Fruit fly (Drosophila melanogaster) whole organism, embryonic: ENCODE data around the gene Zpr1.
A peak's percentile ranks its signal among the peaks of the same experiment; 100 is the strongest.

ENCODE experiments used
- ATbp ChIP-seq: fragments of 200-800 bp; sonication (Bioruptor generic); optimal IDR thresholded peaks from 2 replicates; lab custom pipeline; 2017; ENCODE audit warnings: missing biosample characterization, mild to moderate bottlenecking, missing genetic modification characterization, missing genetic modification reagents
- Aef1 ChIP-seq: fragments of 200-800 bp; sonication (Bioruptor generic); IDR thresholded peaks from 3 replicates; pipeline ENCODE4 v1.3.6; 2022; ENCODE audit warnings: missing biosample characterization, missing genetic modification characterization
- Atf3 ChIP-seq: fragments of 200-800 bp; sonication (Bioruptor generic); optimal IDR thresholded peaks from 3 replicates; lab custom pipeline; 2016; ENCODE audit warnings: missing biosample characterization, missing genetic modification characterization
- Awh ChIP-seq: fragments of 200-800 bp; sonication (Bioruptor generic); IDR thresholded peaks from 2 replicates; pipeline ENCODE4, ENCODE4 v1.3.6; 2022; ENCODE audit warnings: missing biosample characterization, missing genetic modification characterization
- BEAF-32 ChIP-seq: fragments of 200-800 bp; sonication (Bioruptor generic); optimal IDR thresholded peaks from 3 replicates; lab custom pipeline; 2017; ENCODE audit warnings: missing biosample characterization, missing genetic modification characterization, mild to moderate bottlenecking, moderate library complexity, missing genetic modification reagents
- Bdp1 ChIP-seq: fragments of 200-800 bp; sonication (Bioruptor generic); optimal IDR thresholded peaks from 3 replicates; lab custom pipeline; 2016; ENCODE audit warnings: missing biosample characterization, missing genetic modification characterization
- CG10431 ChIP-seq: fragments of 200-800 bp; sonication (Bioruptor generic); optimal IDR thresholded peaks from 3 replicates; lab custom pipeline; 2018; ENCODE audit warnings: missing biosample characterization, mild to moderate bottlenecking, missing genetic modification characterization
- CG10543 ChIP-seq: fragments of 200-800 bp; sonication (Bioruptor generic); optimal IDR thresholded peaks from 3 replicates; lab custom pipeline; 2017; ENCODE audit warnings: missing biosample characterization, mild to moderate bottlenecking, missing genetic modification characterization, moderate library complexity
- CG12071 ChIP-seq: fragments of 200-800 bp; sonication (Bioruptor generic); optimal IDR thresholded peaks from 3 replicates; lab custom pipeline; 2018; ENCODE audit warnings: missing biosample characterization, mild to moderate bottlenecking, missing genetic modification characterization
- CG12769 ChIP-seq: fragments of 200-800 bp; sonication (Bioruptor generic); optimal IDR thresholded peaks from 2 replicates; lab custom pipeline; 2019; ENCODE audit warnings: missing biosample characterization, mild to moderate bottlenecking, missing genetic modification characterization, moderate library complexity
- CG13296 ChIP-seq: fragments of 200-800 bp; sonication (Bioruptor generic); optimal IDR thresholded peaks from 3 replicates; lab custom pipeline; 2018; ENCODE audit warnings: missing biosample characterization, mild to moderate bottlenecking, missing genetic modification characterization
- CG13894 ChIP-seq: fragments of 200-800 bp; sonication (Bioruptor generic); optimal IDR thresholded peaks from 3 replicates; lab custom pipeline; 2018; ENCODE audit warnings: missing biosample characterization, mild to moderate bottlenecking, missing genetic modification characterization, moderate library complexity
- CG14050 ChIP-seq: fragments of 200-800 bp; sonication (Bioruptor generic); IDR thresholded peaks from 3 replicates; pipeline ENCODE4 v1.3.6; 2022; ENCODE audit warnings: missing biosample characterization, missing genetic modification characterization
- CG14667 ChIP-seq: fragments of 200-800 bp; sonication (Bioruptor generic); IDR thresholded peaks from 2 replicates; pipeline ENCODE4 v1.3.6; 2022; ENCODE audit warnings: missing biosample characterization, missing genetic modification characterization
- CG15601 ChIP-seq: fragments of 200-800 bp; sonication (Bioruptor generic); optimal IDR thresholded peaks from 3 replicates; lab custom pipeline; 2019; ENCODE audit warnings: missing biosample characterization, mild to moderate bottlenecking, missing genetic modification characterization, moderate library complexity
- CG17385 ChIP-seq: fragments of 200-800 bp; sonication (Bioruptor generic); optimal IDR thresholded peaks from 3 replicates; lab custom pipeline; 2018; ENCODE audit warnings: missing biosample characterization, mild to moderate bottlenecking, missing genetic modification characterization
- CG17568 ChIP-seq: fragments of 200-800 bp; sonication (Bioruptor generic); optimal IDR thresholded peaks from 2 replicates; lab custom pipeline; 2018; ENCODE audit warnings: missing biosample characterization, mild to moderate bottlenecking, missing genetic modification characterization, moderate library complexity
- CG18599 ChIP-seq: fragments of 200-800 bp; sonication (Bioruptor generic); optimal IDR thresholded peaks from 3 replicates; lab custom pipeline; 2017; ENCODE audit warnings: missing biosample characterization, missing genetic modification characterization, mild to moderate bottlenecking, moderate library complexity, missing genetic modification reagents
- CG3065 ChIP-seq: fragments of 200-800 bp; sonication (Bioruptor generic); optimal IDR thresholded peaks from 2 replicates; lab custom pipeline; 2016; ENCODE audit warnings: missing biosample characterization, missing genetic modification characterization
- CG31441 ChIP-seq: fragments of 200-800 bp; sonication (Bioruptor generic); IDR thresholded peaks from 2 replicates; pipeline ENCODE4 v1.3.6; 2022; ENCODE audit warnings: missing biosample characterization, missing genetic modification characterization
- CG3838 ChIP-seq: fragments of 200-800 bp; sonication (Bioruptor generic); optimal IDR thresholded peaks from 3 replicates; lab custom pipeline; 2016; ENCODE audit warnings: missing biosample characterization, missing genetic modification characterization
- CG3847 ChIP-seq: fragments of 200-800 bp; sonication (Bioruptor generic); IDR thresholded peaks from 2 replicates; pipeline ENCODE4 v1.3.6; 2022; ENCODE audit warnings: missing biosample characterization, missing genetic modification characterization
- CG5180 ChIP-seq: fragments of 200-800 bp; sonication (Bioruptor generic); optimal IDR thresholded peaks from 3 replicates; lab custom pipeline; 2017; ENCODE audit warnings: missing biosample characterization, missing genetic modification characterization, mild to moderate bottlenecking, moderate library complexity, missing genetic modification reagents
- CG6254 ChIP-seq: fragments of 200-800 bp; sonication (Bioruptor generic); optimal IDR thresholded peaks from 3 replicates; lab custom pipeline; 2017; ENCODE audit warnings: mild to moderate bottlenecking, missing biosample characterization, missing genetic modification reagents, missing genetic modification characterization
- CG9876 ChIP-seq: fragments of 200-800 bp; sonication (Bioruptor generic); optimal IDR thresholded peaks from 2 replicates; lab custom pipeline; 2016; ENCODE audit warnings: missing biosample characterization, missing genetic modification characterization
- Deaf1 ChIP-seq: fragments of 200-800 bp; optimal IDR thresholded peaks from 3 replicates; lab custom pipeline; 2019; ENCODE audit warnings: missing biosample characterization, mild to moderate bottlenecking, missing genetic modification characterization, moderate library complexity
- Eip74EF ChIP-seq, 2 experiments: fragments of 200-800 bp in 1 of 2; fragments of >200 bp in 1 of 2; sonication (Bioruptor generic) in 1 of 2; optimal IDR thresholded peaks; 2 replicates each; lab custom pipeline; 2017 to 2019; ENCODE audit warnings: missing biosample characterization in 2 of 2, missing genetic modification characterization in 2 of 2, mild to moderate bottlenecking in 1 of 2, moderate library complexity in 1 of 2
- HHEX ChIP-seq: fragments of 200-800 bp; sonication (Bioruptor generic); optimal IDR thresholded peaks from 3 replicates; lab custom pipeline; 2017; ENCODE audit warnings: missing biosample characterization, mild to moderate bottlenecking, missing genetic modification characterization, missing genetic modification reagents
- HLH4C ChIP-seq: fragments of 200-800 bp; sonication (Bioruptor generic); IDR thresholded peaks from 3 replicates; pipeline ENCODE4 v1.3.6; 2022; ENCODE audit warnings: missing biosample characterization, missing genetic modification characterization; ENCODE audit not compliant: partially characterized antibody
- Jarid2 ChIP-seq: fragments of 200-800 bp; sonication (Bioruptor generic); optimal IDR thresholded peaks from 3 replicates; lab custom pipeline; 2017; ENCODE audit warnings: mild to moderate bottlenecking, missing biosample characterization, missing genetic modification reagents, missing genetic modification characterization
- MBD-R2 ChIP-seq: fragments of 200-800 bp; sonication (Bioruptor generic); IDR thresholded peaks from 2 replicates; pipeline ENCODE4 v1.3.6; 2022; ENCODE audit warnings: missing biosample characterization, missing genetic modification characterization
- Meics ChIP-seq: fragments of 200-800 bp; sonication (Bioruptor generic); optimal IDR thresholded peaks from 2 replicates; lab custom pipeline; 2017; ENCODE audit warnings: missing biosample characterization, mild to moderate bottlenecking, missing genetic modification characterization
- NFAT ChIP-seq: fragments of 200-800 bp; sonication (Bioruptor generic); IDR thresholded peaks from 2 replicates; pipeline ENCODE4 v1.3.6; 2022; ENCODE audit warnings: missing biosample characterization, missing genetic modification characterization
- Nf-YC ChIP-seq: fragments of 200-800 bp; optimal IDR thresholded peaks from 3 replicates; lab custom pipeline; 2019; ENCODE audit warnings: missing biosample characterization, mild to moderate bottlenecking, missing genetic modification characterization, moderate library complexity
- Optix ChIP-seq: fragments of 200-800 bp; sonication (Bioruptor generic); IDR thresholded peaks from 3 replicates; pipeline ENCODE4 v1.3.6; 2022; ENCODE audit warnings: missing biosample characterization, missing genetic modification characterization
- PHDP ChIP-seq: fragments of 200-800 bp; sonication (Bioruptor generic); optimal IDR thresholded peaks from 3 replicates; lab custom pipeline; 2018; ENCODE audit warnings: missing biosample characterization, mild to moderate bottlenecking, missing genetic modification characterization, moderate library complexity
- Rfx ChIP-seq: fragments of 200-800 bp; sonication (Bioruptor generic); IDR thresholded peaks from 2 replicates; pipeline ENCODE4 v1.3.6; 2022; ENCODE audit warnings: missing biosample characterization, missing genetic modification characterization
- Ssrp ChIP-seq: fragments of 200-800 bp; sonication (Bioruptor generic); optimal IDR thresholded peaks from 2 replicates; lab custom pipeline; 2018; ENCODE audit warnings: missing biosample characterization, mild to moderate bottlenecking, missing genetic modification characterization, moderate library complexity
- ap ChIP-seq: fragments of 200-800 bp; sonication (Bioruptor generic); IDR thresholded peaks from 2 replicates; pipeline ENCODE4 v1.3.6; 2022; ENCODE audit warnings: missing biosample characterization, missing genetic modification characterization
- bcd ChIP-seq: fragments of 200-800 bp; sonication (Bioruptor generic); optimal IDR thresholded peaks from 2 replicates; lab custom pipeline; 2017; ENCODE audit warnings: missing biosample characterization, mild to moderate bottlenecking, missing genetic modification characterization
- chinmo ChIP-seq: fragments of 200-800 bp; sonication (Bioruptor generic); IDR thresholded peaks from 4 replicates; pipeline ENCODE4 v1.3.6; 2022; ENCODE audit warnings: missing biosample characterization, missing genetic modification characterization; ENCODE audit not compliant: partially characterized antibody
- ci ChIP-seq: fragments of 200-800 bp; sonication (Bioruptor generic); IDR thresholded peaks from 3 replicates; pipeline ENCODE4 v1.3.6; 2022; ENCODE audit warnings: missing biosample characterization, missing genetic modification characterization
- dmrt99B ChIP-seq: fragments of 200-800 bp; sonication (Bioruptor generic); optimal IDR thresholded peaks from 2 replicates; lab custom pipeline; 2018; ENCODE audit warnings: missing biosample characterization, mild to moderate bottlenecking, missing genetic modification characterization, moderate library complexity
- fd64A ChIP-seq: fragments of 200-800 bp; sonication (Bioruptor generic); optimal IDR thresholded peaks from 3 replicates; lab custom pipeline; 2018; ENCODE audit warnings: missing biosample characterization, mild to moderate bottlenecking, missing genetic modification characterization
- lilli ChIP-seq: fragments of 200-800 bp; sonication (Bioruptor generic); optimal IDR thresholded peaks from 3 replicates; lab custom pipeline; 2016; ENCODE audit warnings: missing biosample characterization, missing genetic modification characterization
- pan ChIP-seq, 4 experiments: fragments of >200 bp in 3 of 4; fragments of 200-800 bp in 1 of 4; sonication (Bioruptor generic) in 1 of 4; optimal IDR thresholded peaks in 3 of 4; IDR thresholded peaks in 1 of 4; 2 replicates each; pipeline versions ENCODE4 v1.3.6 to Lab custom; 2017 to 2022; ENCODE audit warnings: missing biosample characterization in 2 of 4, missing genetic modification characterization in 2 of 4, mixed read lengths in 1 of 4
- sc ChIP-seq, 3 experiments: fragments of >200 bp in 2 of 3; fragments of 200-800 bp in 1 of 3; sonication (Bioruptor generic) in 1 of 3; optimal IDR thresholded peaks; 2 replicates in 2 of 3; 3 replicates in 1 of 3; lab custom pipeline; 2017; ENCODE audit warnings: mild to moderate bottlenecking in 1 of 3, missing biosample characterization in 1 of 3, missing genetic modification characterization in 1 of 3, missing genetic modification reagents in 1 of 3
- tna ChIP-seq: fragments of 200-800 bp; sonication (Bioruptor generic); IDR thresholded peaks from 2 replicates; pipeline ENCODE4 v1.3.6; 2022; ENCODE audit warnings: missing biosample characterization, missing genetic modification characterization; ENCODE audit not compliant: partially characterized antibody

The Zpr1 gene

DNA sequence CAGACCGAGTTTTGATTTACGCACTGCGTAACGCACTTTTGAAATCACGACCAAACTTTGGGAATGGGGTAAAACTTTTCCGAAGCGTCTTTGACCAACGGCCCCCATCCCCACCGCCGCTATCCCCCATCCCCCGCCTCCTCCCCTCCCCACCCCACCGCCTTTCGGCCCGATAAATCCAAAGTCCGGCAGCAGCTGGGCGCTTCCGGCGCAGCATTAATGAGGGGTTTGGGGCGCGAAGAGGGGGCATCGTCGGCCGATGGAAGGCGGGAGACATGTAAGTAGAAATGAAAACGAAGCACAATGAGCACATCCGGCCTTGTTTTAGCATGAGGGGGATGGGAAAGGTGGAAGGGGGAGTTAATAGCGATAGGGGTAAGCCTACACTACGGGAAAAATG lies 22.8 kb downstream of the Zpr1 start (continued):
- TF ChIP-seq PHDP (tag; lab: Kevin White, UChicago) (no peak), CG10543 (GFP tag; lab: Kevin White, UChicago) (peak; percentile 65), BEAF-32 (GFP tag; lab: Kevin White, UChicago) (no peak), CG13296 (GFP tag; lab: Kevin White, UChicago) (no peak), pan (optimal IDR thresholded peaks at IDR 0.05; lab: Kevin White, UChicago) (no peak), pan (GFP tag; optimal IDR thresholded peaks at IDR 0.05 in 1 of 2, IDR thresholded peaks at IDR 0.05 in 1 of 2) (peak in 1 of 2 experiments; percentile 4), Ssrp (no peak), CG31441 (no peak), CG15601 (no peak), HLH4C (GFP tag; lab: Robert Waterston, UW) (no peak), CG18599 (GFP tag; lab: Kevin White, UChicago) (peak; percentile 20), Bdp1 (GFP tag; lab: Kevin White, UChicago) (no peak), CG17568 (GFP tag; lab: Kevin White, UChicago) (no peak), NFAT (GFP tag; lab: Robert Waterston, UW) (peak; percentile 23; the same call in 1 of the 2 replicates), Optix (GFP tag; lab: Robert Waterston, UW) (0 out of 3 replicates have a peak, but pooled peaks have one; percentile 23), Eip74EF (GFP tag; optimal IDR thresholded peaks at IDR 0.05; lab: Kevin White, UChicago) (peak in 1 of 2 experiments; percentile 60), CG17385 (GFP tag; lab: Kevin White, UChicago) (no peak), Jarid2 (GFP tag; lab: Kevin White, UChicago) (peak; percentile 17), CG10431 (GFP tag; lab: Kevin White, UChicago) (no peak), Meics (GFP tag; lab: Kevin White, UChicago) (no peak), ATbp (peak; percentile 3), HHEX (peak; percentile 59), CG12769 (tag; lab: Kevin White, UChicago) (peak; percentile 62), Rfx (GFP tag; lab: Robert Waterston, UW) (no peak), Nf-YC (peak; percentile 3), CG13894 (tag; lab: Kevin White, UChicago) (no peak), tna (no peak), Deaf1 (tag; lab: Kevin White, UChicago) (peak; percentile 56), MBD-R2 (GFP tag; lab: Robert Waterston, UW) (no peak), sc (optimal IDR thresholded peaks at IDR 0.05; lab: Kevin White, UChicago) (no peak), sc (GFP tag; optimal IDR thresholded peaks at IDR 0.05; lab: Kevin White, UChicago) (no peak), CG3838 (GFP tag; lab: Kevin White, UChicago) (no peak), CG14667 (no peak), ap (GFP tag; lab: Robert Waterston, UW) (no peak), CG6254 (GFP tag; lab: Kevin White, UChicago) (peak; percentile 15), CG9876 (GFP tag; lab: Kevin White, UChicago) (no peak), dmrt99B (tag; lab: Kevin White, UChicago) (peak; percentile 19), CG5180 (peak; percentile 81), CG12071 (GFP tag; lab: Kevin White, UChicago) (peak; percentile 12), Aef1 (GFP tag; lab: Robert Waterston, UW) (no peak), bcd (GFP tag; lab: Kevin White, UChicago) (no peak), CG14050 (GFP tag; lab: Robert Waterston, UW) (no peak), CG3065 (GFP tag; lab: Kevin White, UChicago) (no peak), Atf3 (GFP tag; lab: Kevin White, UChicago) (no peak), ci (GFP tag; lab: Robert Waterston, UW) (peak; percentile 52; the same call in 1 of the 3 replicates), Awh (GFP tag; lab: Robert Waterston, UW) (0 out of 2 replicates have a peak, but pooled peaks have one; percentile 41), fd64A (no peak), chinmo (GFP tag; lab: Robert Waterston, UW) (0 out of 4 replicates have a peak, but pooled peaks have one; percentile 8), CG3847 (GFP tag; lab: Robert Waterston, UW) (no peak), lilli (GFP tag; lab: Kevin White, UChicago) (no peak)
